Worm (Caenorhabditis elegans) whole organism, mixed stage, embryonic: ENCODE results near the gene ins-5.

Experiments used
- M03D4.4 ChIP-seq: sonication (generic microtip); optimal IDR thresholded peaks from 2 replicates; lab custom pipeline; 2017; ENCODE audit warnings: mild to moderate bottlenecking, missing genetic modification characterization, missing compliant biosample characterization
- bed-3 ChIP-seq: fragments of 200-800 bp; sonication (Bioruptor generic); optimal IDR thresholded peaks from 3 replicates; lab custom pipeline; 2018; ENCODE audit warnings: mild to moderate bottlenecking, missing genetic modification characterization, moderate library complexity, missing compliant biosample characterization
- blmp-1 ChIP-seq: fragments of 150-350 bp; optimal IDR thresholded peaks from 2 replicates; lab custom pipeline; 2014; ENCODE audit warnings: missing biosample characterization, missing genetic modification characterization
- ceh-43 ChIP-seq: fragments of 200-800 bp; sonication (Bioruptor generic); optimal IDR thresholded peaks from 2 replicates; lab custom pipeline; 2018; ENCODE audit warnings: mild to moderate bottlenecking, missing genetic modification characterization, moderate library complexity, missing compliant biosample characterization
- ceh-83 ChIP-seq: fragments of 200-800 bp; sonication (Bioruptor generic); optimal IDR thresholded peaks from 2 replicates; lab custom pipeline; 2018; ENCODE audit warnings: mild to moderate bottlenecking, missing genetic modification characterization, missing compliant biosample characterization
- ces-1 ChIP-seq: fragments of 150-350 bp; optimal IDR thresholded peaks from 2 replicates; lab custom pipeline; 2014; ENCODE audit warnings: missing biosample characterization, missing genetic modification reagents, missing genetic modification characterization
- cnd-1 ChIP-seq: fragments of 200-800 bp; sonication (Bioruptor generic); optimal IDR thresholded peaks from 2 replicates; lab custom pipeline; 2018; ENCODE audit warnings: mild to moderate bottlenecking, missing genetic modification characterization, missing compliant biosample characterization
- drap-1 ChIP-seq: fragments of 200-800 bp; sonication (Bioruptor generic); optimal IDR thresholded peaks from 3 replicates; lab custom pipeline; 2018; ENCODE audit warnings: mild to moderate bottlenecking, missing genetic modification characterization, missing compliant biosample characterization
- elt-1 ChIP-seq: sonication (generic microtip); optimal IDR thresholded peaks from 2 replicates; lab custom pipeline; 2017; ENCODE audit warnings: missing genetic modification characterization, mild to moderate bottlenecking, missing compliant biosample characterization, antibody characterized with exemption, moderate library complexity, borderline replicate concordance; ENCODE audit not compliant: insufficient read depth
- flh-1 ChIP-seq: fragments of 200-800 bp; sonication (Bioruptor generic); optimal IDR thresholded peaks from 2 replicates; lab custom pipeline; 2018; ENCODE audit warnings: mild to moderate bottlenecking, missing genetic modification characterization, moderate library complexity, missing compliant biosample characterization
- ham-2 ChIP-seq: fragments of 200-800 bp; sonication (Bioruptor generic); optimal IDR thresholded peaks from 2 replicates; lab custom pipeline; 2018; ENCODE audit warnings: mild to moderate bottlenecking, missing genetic modification characterization, missing compliant biosample characterization
- hlh-1 ChIP-seq: fragments of 150-350 bp; optimal IDR thresholded peaks from 2 replicates; lab custom pipeline; 2014; ENCODE audit warnings: missing biosample characterization, missing genetic modification reagents, missing genetic modification characterization
- lin-13 ChIP-seq: fragments of 150-350 bp; optimal IDR thresholded peaks from 2 replicates; lab custom pipeline; 2014; ENCODE audit warnings: missing biosample characterization, missing genetic modification characterization
- lin-32 ChIP-seq: fragments of 200-800 bp; sonication (Bioruptor generic); optimal IDR thresholded peaks from 2 replicates; lab custom pipeline; 2018; ENCODE audit warnings: mild to moderate bottlenecking, missing genetic modification characterization, missing compliant biosample characterization
- lsy-2 ChIP-seq: fragments of 150-350 bp; optimal IDR thresholded peaks from 2 replicates; lab custom pipeline; 2014; ENCODE audit warnings: missing biosample characterization, missing genetic modification characterization
- mab-5 ChIP-seq: fragments of 150-350 bp; optimal IDR thresholded peaks from 2 replicates; lab custom pipeline; 2014; ENCODE audit warnings: missing biosample characterization, missing genetic modification characterization
- mep-1 ChIP-seq: fragments of 150-350 bp; optimal IDR thresholded peaks from 2 replicates; lab custom pipeline; 2017; ENCODE audit warnings: missing biosample characterization, missing genetic modification reagents, missing genetic modification characterization, inconsistent platforms
- mls-2 ChIP-seq: sonication (generic microtip); optimal IDR thresholded peaks from 2 replicates; lab custom pipeline; 2016; ENCODE audit warnings: mild to moderate bottlenecking, missing genetic modification characterization, moderate library complexity, missing compliant biosample characterization
- nhr-12 ChIP-seq: fragments of 150-350 bp; optimal IDR thresholded peaks from 2 replicates; lab custom pipeline; 2014; ENCODE audit warnings: missing biosample characterization, missing genetic modification characterization
- nhr-2 ChIP-seq: fragments of 150-350 bp; optimal IDR thresholded peaks from 2 replicates; lab custom pipeline; 2014; ENCODE audit warnings: missing biosample characterization, missing genetic modification characterization
- nhr-237 ChIP-seq: fragments of 150-350 bp; optimal IDR thresholded peaks from 2 replicates; lab custom pipeline; 2014; ENCODE audit warnings: missing biosample characterization, missing genetic modification characterization
- nhr-76 ChIP-seq: sonication (generic microtip); optimal IDR thresholded peaks from 2 replicates; lab custom pipeline; 2017; ENCODE audit warnings: missing biosample characterization, missing genetic modification characterization
- pha-4 ChIP-seq: fragments of 150-350 bp; optimal IDR thresholded peaks from 2 replicates; lab custom pipeline; 2018; ENCODE audit warnings: missing biosample characterization, missing genetic modification reagents, missing genetic modification characterization
- sem-2 ChIP-seq: fragments of 200-800 bp; sonication (Bioruptor generic); optimal IDR thresholded peaks from 2 replicates; lab custom pipeline; 2018; ENCODE audit warnings: mild to moderate bottlenecking, missing genetic modification characterization, missing compliant biosample characterization
- snpc-4 ChIP-seq: fragments of 150-350 bp; optimal IDR thresholded peaks from 2 replicates; lab custom pipeline; 2014; ENCODE audit warnings: missing biosample characterization, missing genetic modification characterization
- sptf-1 ChIP-seq: sonication (generic microtip); optimal IDR thresholded peaks from 2 replicates; lab custom pipeline; 2017; ENCODE audit warnings: mild to moderate bottlenecking, missing genetic modification characterization, moderate library complexity, missing compliant biosample characterization
- tbx-8 ChIP-seq: fragments of 200-800 bp; sonication (Bioruptor generic); optimal IDR thresholded peaks from 2 replicates; lab custom pipeline; 2018; ENCODE audit warnings: mild to moderate bottlenecking, missing genetic modification characterization, moderate library complexity, missing compliant biosample characterization
- unc-120 ChIP-seq: sonication (generic microtip); optimal IDR thresholded peaks from 2 replicates; lab custom pipeline; 2017; ENCODE audit warnings: missing genetic modification characterization, missing compliant biosample characterization; ENCODE audit not compliant: poor library complexity, severe bottlenecking
- unc-62 ChIP-seq: fragments of 150-350 bp; optimal IDR thresholded peaks from 2 replicates; lab custom pipeline; 2014; ENCODE audit warnings: missing biosample characterization, missing genetic modification reagents, missing genetic modification characterization
- zip-8 ChIP-seq: fragments of 150-350 bp; optimal IDR thresholded peaks from 2 replicates; lab custom pipeline; 2014; ENCODE audit warnings: missing biosample characterization, missing genetic modification characterization
- ztf-11 ChIP-seq: fragments of 150-350 bp; optimal IDR thresholded peaks from 2 replicates; lab custom pipeline; 2014; ENCODE audit warnings: missing biosample characterization, missing genetic modification characterization

Gene ins-5

ce11 chrII:5962343-5962742 lies 35.0 kb upstream of the ins-5 start:
- TF ChIP-seq nhr-12 (tag; lab: Kevin White, UChicago) (no peak), ceh-83 (GFP tag; lab: Kevin White, UChicago) (no peak), ces-1 (GFP tag; lab: Kevin White, UChicago) (peak; percentile 19), nhr-2 (no peak)

DNA sequence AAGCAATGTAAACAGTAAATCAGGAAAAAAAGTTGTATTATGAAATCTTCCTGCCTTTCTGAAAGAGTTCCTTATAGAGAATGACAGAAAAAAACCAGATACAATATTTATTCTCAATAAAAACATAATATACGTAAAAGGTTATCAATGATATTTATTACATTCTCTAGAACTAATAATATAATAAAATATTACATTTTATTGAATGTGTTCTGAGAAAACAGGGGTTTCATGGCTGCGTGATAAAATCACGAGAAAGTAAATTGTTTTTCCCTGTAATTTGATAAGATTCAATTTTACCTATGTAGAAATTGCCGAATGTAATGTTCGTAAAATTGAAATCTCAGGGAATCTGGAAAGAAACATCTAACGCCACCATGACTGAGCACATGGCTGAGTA lies 32.4 kb upstream of the ins-5 start:
- TF ChIP-seq pha-4 (tag; lab: Kevin White, UChicago) (no peak), drap-1 (no peak), M03D4.4 (tag; lab: Kevin White, UChicago) (no peak), nhr-2 (no peak), tbx-8 (no peak), mab-5 (tag; lab: Kevin White, UChicago) (no peak), elt-1 (tag; lab: Kevin White, UChicago) (no peak), ztf-11 (tag; lab: Kevin White, UChicago) (no peak), mls-2 (tag; lab: Kevin White, UChicago) (no peak), sptf-1 (tag; lab: Kevin White, UChicago) (no peak), hlh-1 (tag; lab: Kevin White, UChicago) (no peak), blmp-1 (no peak), cnd-1 (tag; lab: Kevin White, UChicago) (no peak), flh-1 (GFP tag; lab: Kevin White, UChicago) (no peak), unc-62 (GFP tag; lab: Kevin White, UChicago) (no peak)

DNA sequence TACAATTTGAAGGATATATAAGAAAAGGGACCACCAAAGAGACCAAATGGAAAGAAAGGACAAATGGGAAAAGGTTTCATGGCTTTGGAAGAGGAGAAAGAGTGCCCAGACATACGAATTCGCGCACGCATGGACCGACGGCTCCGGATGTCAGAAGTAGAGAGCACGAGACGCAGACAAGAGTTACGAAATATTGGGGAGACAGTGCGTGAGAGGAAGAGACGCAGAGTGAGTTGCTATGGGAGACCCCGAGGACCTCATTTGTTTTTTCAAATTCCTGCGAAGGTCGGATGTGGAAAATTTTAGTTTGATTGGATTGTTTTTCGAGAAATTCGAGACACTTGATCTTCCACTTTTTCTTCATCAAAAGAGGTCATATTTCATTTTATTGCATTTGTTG lies 30.7 kb upstream of the ins-5 start:
- TF ChIP-seq bed-3 (GFP tag; lab: Kevin White, UChicago) (no peak), ztf-11 (tag; lab: Kevin White, UChicago) (no peak), mep-1 (tag; lab: Kevin White, UChicago) (peak; percentile 27), ces-1 (GFP tag; lab: Kevin White, UChicago) (peak; percentile 66)

DNA sequence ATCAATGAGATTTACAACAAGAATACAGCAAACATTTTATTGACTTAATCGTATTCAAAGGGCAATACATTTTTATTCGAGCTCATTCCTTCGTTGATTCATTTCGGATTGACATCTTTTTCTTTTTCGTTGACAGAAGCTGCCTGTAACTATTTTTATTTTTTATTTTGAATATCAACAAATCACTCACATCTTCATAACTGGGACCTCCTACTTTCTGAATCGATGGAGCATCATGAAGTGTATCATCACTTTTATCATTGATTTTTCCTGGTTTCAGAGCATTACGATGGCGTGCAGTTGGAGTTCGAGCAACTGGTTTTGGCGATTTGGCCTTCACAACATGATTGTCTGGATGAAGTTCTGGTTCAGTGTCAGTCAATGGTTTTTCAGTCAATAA lies 29.3 kb upstream of the ins-5 start, which contains the start of gene B0034.1:
TSS of gene B0034.1 (plus strand) at position 301 of the 400 bp plus-strand sequence.
- no peak for TF ChIP-seq pha-4 (tag; lab: Kevin White, UChicago)
- no peak for TF ChIP-seq drap-1
- TF ChIP-seq unc-120 (tag; lab: Kevin White, UChicago), result no peak
- TF ChIP-seq mab-5 (tag; lab: Kevin White, UChicago), result no peak
- TF ChIP-seq ceh-43 (GFP tag; lab: Kevin White, UChicago), result no peak

DNA sequence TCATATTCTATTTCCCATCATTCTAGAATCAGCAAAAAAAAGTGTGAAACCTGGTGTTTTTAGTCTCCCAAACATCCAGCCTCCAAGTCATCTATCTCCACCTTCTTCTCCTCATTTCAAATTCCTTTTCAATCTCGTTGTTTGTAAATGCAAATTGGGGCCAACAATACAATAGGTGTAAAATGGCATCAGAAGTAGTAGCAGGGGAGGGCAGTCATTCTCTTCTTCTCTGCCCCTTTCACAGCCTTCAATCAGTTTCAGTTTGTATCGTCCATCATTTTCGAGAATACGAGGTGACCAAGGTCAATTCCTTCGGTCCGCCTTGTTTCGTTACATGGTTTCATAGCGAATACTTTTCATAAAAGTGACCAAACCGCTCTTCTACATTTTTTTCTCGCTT lies 28.1 kb upstream of the ins-5 start, which contains the start of gene B0034.4:
TSS of gene B0034.4 (minus strand) at position 229 of the 400 bp plus-strand sequence.
- TF ChIP-seq mep-1 (tag; lab: Kevin White, UChicago) (no peak), ztf-11 (tag; lab: Kevin White, UChicago) (no peak), nhr-12 (tag; lab: Kevin White, UChicago) (no peak), cnd-1 (tag; lab: Kevin White, UChicago) (no peak), unc-62 (GFP tag; lab: Kevin White, UChicago) (no peak), nhr-76 (tag; lab: Kevin White, UChicago) (no peak), lsy-2 (tag; lab: Kevin White, UChicago) (no peak), sem-2 (GFP tag; lab: Kevin White, UChicago) (no peak), M03D4.4 (tag; lab: Kevin White, UChicago) (no peak), blmp-1 (no peak), flh-1 (GFP tag; lab: Kevin White, UChicago) (no peak), lin-13 (tag; lab: Kevin White, UChicago) (no peak), zip-8 (tag; lab: Kevin White, UChicago) (no peak), drap-1 (no peak), nhr-2 (no peak), hlh-1 (tag; lab: Kevin White, UChicago) (no peak)

DNA sequence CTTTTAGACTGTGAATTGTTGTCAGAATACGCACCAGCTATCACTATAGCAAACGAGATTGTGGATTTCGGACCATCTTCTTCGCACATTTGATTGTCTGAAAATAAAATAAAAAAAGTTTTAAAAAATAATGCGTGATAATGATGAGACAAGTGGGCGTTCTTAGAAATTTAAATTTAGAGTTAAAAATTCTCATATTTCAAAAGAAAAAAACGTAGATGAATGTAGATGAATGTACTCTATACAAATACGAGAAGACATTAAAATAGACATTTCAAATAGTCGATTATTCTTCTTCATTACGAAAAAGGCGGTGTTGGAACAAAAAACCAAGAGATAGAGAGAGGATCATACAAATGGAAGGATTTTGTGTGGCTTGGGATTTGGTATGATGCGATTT lies 22.5 kb upstream of the ins-5 start, which contains the start of gene B0034.5:
TSS of gene B0034.5 (minus strand) at position 101 of the 400 bp plus-strand sequence.
- no peak for TF ChIP-seq nhr-12 (tag; lab: Kevin White, UChicago)
- TF ChIP-seq ham-2 (GFP tag; lab: Kevin White, UChicago), result no peak
- TF ChIP-seq hlh-1 (tag; lab: Kevin White, UChicago), result no peak
- no peak for TF ChIP-seq mls-2 (tag; lab: Kevin White, UChicago)
- no peak for TF ChIP-seq snpc-4 (tag; lab: Kevin White, UChicago)
- no peak for TF ChIP-seq pha-4 (tag; lab: Kevin White, UChicago)
- no peak for TF ChIP-seq zip-8 (tag; lab: Kevin White, UChicago)
- TF ChIP-seq tbx-8, result no peak
- TF ChIP-seq nhr-237 (tag; lab: Kevin White, UChicago), result no peak
- TF ChIP-seq flh-1 (GFP tag; lab: Kevin White, UChicago), result no peak
- TF ChIP-seq unc-120 (tag; lab: Kevin White, UChicago), result no peak
- no peak for TF ChIP-seq ceh-43 (GFP tag; lab: Kevin White, UChicago)
- no peak for TF ChIP-seq M03D4.4 (tag; lab: Kevin White, UChicago)
- no peak for TF ChIP-seq ces-1 (GFP tag; lab: Kevin White, UChicago)
- TF ChIP-seq blmp-1, result no peak
- no peak for TF ChIP-seq lin-32 (GFP tag; lab: Kevin White, UChicago)
- TF ChIP-seq nhr-2, result no peak
- TF ChIP-seq lsy-2 (tag; lab: Kevin White, UChicago), result no peak
- TF ChIP-seq elt-1 (tag; lab: Kevin White, UChicago), result no peak
